Fruit fly (Drosophila melanogaster) whole organism: ENCODE results near the gene CG9951.

Source experiments
- EcR ChIP-seq, 2 experiments: fragments of >200 bp; optimal IDR thresholded peaks; 2 replicates each; lab custom pipeline; 2017; ENCODE audit warnings: missing biosample characterization in 2 of 2, missing genetic modification characterization in 2 of 2, missing genetic modification reagents in 2 of 2
- pan ChIP-seq: fragments of >200 bp; optimal IDR thresholded peaks from 2 replicates; lab custom pipeline; 2017
- psq ChIP-seq: fragments of >200 bp; optimal IDR thresholded peaks from 2 replicates; lab custom pipeline; 2017
- usp ChIP-seq: fragments of >200 bp; optimal IDR thresholded peaks from 2 replicates; lab custom pipeline; 2017; ENCODE audit warnings: missing biosample characterization, missing genetic modification characterization, mixed read lengths

dm6 chr3L:16855287-16855686, 7.7 kb upstream of the CG9951 start:
- no peak for TF ChIP-seq psq (lab: Kevin White, UChicago)
- TF ChIP-seq usp (GFP tag; lab: Kevin White, UChicago), result no peak
- TF ChIP-seq pan, result no peak
- no peak for TF ChIP-seq EcR (GFP tag; optimal IDR thresholded peaks at IDR 0.05; lab: Kevin White, UChicago)
